Worm (Caenorhabditis elegans) whole organism, L4 larva: ENCODE data around the gene sdz-8.
A peak's percentile ranks its signal among the peaks of the same experiment; 100 is the strongest.

Source experiments
- F49E8.2 ChIP-seq: sonication (generic microtip); optimal IDR thresholded peaks from 2 replicates; lab custom pipeline; 2016; ENCODE audit warnings: missing compliant biosample characterization, mild to moderate bottlenecking, missing genetic modification characterization, borderline replicate concordance
- T20F7.1 ChIP-seq: fragments of 200-800 bp; sonication (Bioruptor generic); optimal IDR thresholded peaks from 2 replicates; lab custom pipeline; 2018; ENCODE audit warnings: mild to moderate bottlenecking, missing genetic modification characterization, missing compliant biosample characterization
- T26A8.4 ChIP-seq: fragments of 200-800 bp; sonication (Bioruptor generic); IDR thresholded peaks from 2 replicates; pipeline ENCODE4 v1.3.6; 2022; ENCODE audit warnings: missing genetic modification characterization, missing compliant biosample characterization
- Y48G9A.11 ChIP-seq: fragments of 200-800 bp; sonication (Bioruptor generic); IDR thresholded peaks from 2 replicates; pipeline ENCODE4 v1.3.6; 2022; ENCODE audit warnings: missing genetic modification reagents, missing genetic modification characterization, missing compliant biosample characterization
- Y75B8A.6 ChIP-seq: fragments of 200-800 bp; sonication (Bioruptor generic); IDR thresholded peaks from 2 replicates; pipeline ENCODE4 v1.3.6; 2022; ENCODE audit warnings: missing genetic modification reagents, missing genetic modification characterization, missing compliant biosample characterization
- ZK337.2 ChIP-seq: fragments of 200-800 bp; sonication (Bioruptor generic); IDR thresholded peaks from 2 replicates; pipeline ENCODE4 v1.3.6; 2022; ENCODE audit warnings: missing genetic modification reagents, missing genetic modification characterization, missing compliant biosample characterization
- ZK546.5 ChIP-seq, 2 experiments: sonication (generic microtip); optimal IDR thresholded peaks; 2 replicates each; lab custom pipeline; 2017; ENCODE audit warnings: missing biosample characterization in 2 of 2, missing genetic modification characterization in 2 of 2
- ama-1 ChIP-seq: fragments of 150-350 bp; optimal IDR thresholded peaks from 2 replicates; lab custom pipeline; 2014; ENCODE audit warnings: inconsistent platforms, mixed read lengths
- arid-1 ChIP-seq: fragments of 200-800 bp; sonication (Bioruptor generic); conservative IDR thresholded peaks from 2 replicates; pipeline ENCODE4 v1.3.6; 2022; ENCODE audit warnings: missing genetic modification reagents, missing genetic modification characterization, missing compliant biosample characterization
- ceh-32 ChIP-seq: sonication (generic microtip); optimal IDR thresholded peaks from 2 replicates; lab custom pipeline; 2016; ENCODE audit warnings: mild to moderate bottlenecking, missing genetic modification characterization, missing compliant biosample characterization; ENCODE audit not compliant: poor library complexity
- ceh-62 ChIP-seq: sonication (generic microtip); optimal IDR thresholded peaks from 2 replicates; lab custom pipeline; 2017; ENCODE audit warnings: missing biosample characterization, missing genetic modification characterization
- cey-2 ChIP-seq: sonication (generic microtip); optimal IDR thresholded peaks from 3 replicates; lab custom pipeline; 2017; ENCODE audit warnings: missing genetic modification characterization, mild to moderate bottlenecking, missing compliant biosample characterization, antibody characterized with exemption, borderline replicate concordance; ENCODE audit not compliant: insufficient read depth
- ctbp-1 ChIP-seq: fragments of 200-800 bp; sonication (Bioruptor generic); IDR thresholded peaks from 2 replicates; pipeline ENCODE4 v1.3.6; 2022; ENCODE audit warnings: missing genetic modification reagents, missing genetic modification characterization, missing compliant biosample characterization
- daf-12 ChIP-seq: fragments of 150-350 bp; optimal IDR thresholded peaks from 2 replicates; lab custom pipeline; 2014; ENCODE audit warnings: missing biosample characterization, missing genetic modification reagents, missing genetic modification characterization
- daf-16 ChIP-seq, 3 experiments: sonication (generic microtip); optimal IDR thresholded peaks; 2 replicates each; lab custom pipeline; 2016 to 2017; ENCODE audit warnings: missing genetic modification characterization in 3 of 3, missing genetic modification reagents in 3 of 3, mild to moderate bottlenecking in 2 of 3, missing compliant biosample characterization in 2 of 3, missing biosample characterization in 1 of 3, moderate library complexity in 1 of 3
- daf-19 ChIP-seq: fragments of 200-800 bp; sonication (Bioruptor generic); conservative IDR thresholded peaks from 2 replicates; pipeline ENCODE4 v1.3.6; 2022; ENCODE audit warnings: missing genetic modification characterization, missing compliant biosample characterization
- daf-8 ChIP-seq: fragments of 200-800 bp; sonication (Bioruptor generic); IDR thresholded peaks from 2 replicates; pipeline ENCODE4 v1.3.6; 2022; ENCODE audit warnings: missing genetic modification characterization, missing compliant biosample characterization
- dmd-6 ChIP-seq: fragments of 200-800 bp; sonication (Bioruptor generic); IDR thresholded peaks from 2 replicates; pipeline ENCODE4 v1.3.6; 2022; ENCODE audit warnings: missing genetic modification reagents, missing genetic modification characterization, missing compliant biosample characterization
- dmd-9 ChIP-seq: fragments of 200-800 bp; sonication (Bioruptor generic); IDR thresholded peaks from 2 replicates; pipeline ENCODE4 v1.3.6; 2022; ENCODE audit warnings: missing genetic modification reagents, missing genetic modification characterization, missing compliant biosample characterization
- egl-27 ChIP-seq: sonication (generic microtip); optimal IDR thresholded peaks from 3 replicates; lab custom pipeline; 2017; ENCODE audit warnings: missing biosample characterization, missing genetic modification reagents, missing genetic modification characterization
- fos-1 ChIP-seq: fragments of 150-350 bp; optimal IDR thresholded peaks from 2 replicates; lab custom pipeline; 2014; ENCODE audit warnings: missing biosample characterization, missing genetic modification characterization
- hlh-11 ChIP-seq: fragments of 200-800 bp; sonication (Bioruptor generic); optimal IDR thresholded peaks from 2 replicates; lab custom pipeline; 2018; ENCODE audit warnings: mild to moderate bottlenecking, missing genetic modification characterization, missing compliant biosample characterization
- hlh-30 ChIP-seq: sonication (generic microtip); optimal IDR thresholded peaks from 2 replicates; lab custom pipeline; 2017; ENCODE audit warnings: antibody characterized with exemption, mild to moderate bottlenecking, missing genetic modification characterization, missing compliant biosample characterization; ENCODE audit not compliant: insufficient read depth
- hmg-1.1 ChIP-seq: fragments of 200-800 bp; sonication (Bioruptor generic); IDR thresholded peaks from 2 replicates; pipeline ENCODE4 v1.3.6; 2022; ENCODE audit warnings: missing genetic modification reagents, missing genetic modification characterization, missing compliant biosample characterization
- lin-1 ChIP-seq: fragments of 200-800 bp; sonication (Bioruptor generic); IDR thresholded peaks from 2 replicates; pipeline ENCODE4 v1.3.6; 2022; ENCODE audit warnings: missing genetic modification reagents, missing genetic modification characterization, missing compliant biosample characterization
- lin-15B ChIP-seq: fragments of 150-350 bp; sonication (generic microtip); optimal IDR thresholded peaks from 3 replicates; lab custom pipeline; 2014; ENCODE audit warnings: missing biosample characterization, missing genetic modification characterization
- lsy-2 ChIP-seq, 2 experiments: fragments of 150-350 bp in 1 of 2; sonication (generic microtip) in 1 of 2; optimal IDR thresholded peaks; 2 replicates each; lab custom pipeline; 2014 to 2017; ENCODE audit warnings: missing biosample characterization in 2 of 2, missing genetic modification characterization in 2 of 2
- mdl-1 ChIP-seq, 2 experiments: fragments of 150-350 bp in 1 of 2; sonication (generic microtip) in 1 of 2; optimal IDR thresholded peaks; 2 replicates each; lab custom pipeline; 2014 to 2017; ENCODE audit warnings: missing biosample characterization in 2 of 2, missing genetic modification characterization in 2 of 2
- mdt-29 ChIP-seq: fragments of 200-800 bp; sonication (Bioruptor generic); IDR thresholded peaks from 2 replicates; pipeline ENCODE4 v1.3.6; 2022; ENCODE audit warnings: missing genetic modification reagents, missing genetic modification characterization, missing compliant biosample characterization
- mep-1 ChIP-seq: fragments of 150-350 bp; sonication (generic microtip); optimal IDR thresholded peaks from 3 replicates; lab custom pipeline; 2014; ENCODE audit warnings: missing biosample characterization, missing genetic modification characterization
- mxl-2 ChIP-seq: fragments of 200-800 bp; sonication (Bioruptor generic); conservative IDR thresholded peaks from 2 replicates; pipeline ENCODE4 v1.3.6; 2022; ENCODE audit warnings: missing genetic modification reagents, missing genetic modification characterization, missing compliant biosample characterization
- nhr-25 ChIP-seq: sonication (generic microtip); optimal IDR thresholded peaks from 2 replicates; lab custom pipeline; 2017; ENCODE audit warnings: missing genetic modification characterization, mild to moderate bottlenecking, missing compliant biosample characterization, antibody characterized with exemption, moderate library complexity, borderline replicate concordance; ENCODE audit not compliant: insufficient read depth
- nhr-41 ChIP-seq: fragments of 200-800 bp; sonication (Bioruptor generic); IDR thresholded peaks from 2 replicates; pipeline ENCODE4 v1.3.6; 2022; ENCODE audit warnings: missing genetic modification reagents, missing genetic modification characterization, missing compliant biosample characterization
- nhr-48 ChIP-seq: sonication (generic microtip); optimal IDR thresholded peaks from 2 replicates; lab custom pipeline; 2016; ENCODE audit warnings: mild to moderate bottlenecking, missing genetic modification characterization, missing compliant biosample characterization
- nhr-6 ChIP-seq: fragments of 150-350 bp; optimal IDR thresholded peaks from 2 replicates; lab custom pipeline; 2014; ENCODE audit warnings: missing biosample characterization, missing genetic modification characterization
- php-3 ChIP-seq: fragments of 200-800 bp; sonication (Bioruptor generic); IDR thresholded peaks from 2 replicates; pipeline ENCODE4 v1.3.6; 2022; ENCODE audit warnings: missing genetic modification reagents, missing genetic modification characterization, missing compliant biosample characterization
- pqm-1 ChIP-seq: sonication (generic microtip); optimal IDR thresholded peaks from 2 replicates; lab custom pipeline; 2017; ENCODE audit warnings: missing biosample characterization, missing genetic modification characterization
- rbr-2 ChIP-seq: sonication (generic microtip); optimal IDR thresholded peaks from 2 replicates; lab custom pipeline; 2016; ENCODE audit warnings: missing genotype, missing genetic modification characterization, missing compliant biosample characterization
- set-16 ChIP-seq: fragments of 200-800 bp; sonication (Bioruptor generic); IDR thresholded peaks from 2 replicates; pipeline ENCODE4 v1.3.6; 2022; ENCODE audit warnings: missing genetic modification reagents, missing genetic modification characterization, missing compliant biosample characterization
- snpc-1.2 ChIP-seq: fragments of 200-800 bp; sonication (Bioruptor generic); IDR thresholded peaks from 2 replicates; pipeline ENCODE4 v1.3.6; 2022; ENCODE audit warnings: missing genetic modification reagents, missing genetic modification characterization, missing compliant biosample characterization
- snpc-4 ChIP-seq: fragments of 150-350 bp; optimal IDR thresholded peaks from 2 replicates; lab custom pipeline; 2014; ENCODE audit warnings: missing biosample characterization, missing genetic modification characterization
- spr-1 ChIP-seq: sonication (generic microtip); optimal IDR thresholded peaks from 2 replicates; lab custom pipeline; 2016; ENCODE audit warnings: mild to moderate bottlenecking, missing genetic modification characterization, missing compliant biosample characterization
- spr-3 ChIP-seq: fragments of 200-800 bp; sonication (Bioruptor generic); optimal IDR thresholded peaks from 2 replicates; lab custom pipeline; 2018; ENCODE audit warnings: mild to moderate bottlenecking, missing genetic modification characterization, missing compliant biosample characterization
- unc-62 ChIP-seq, 3 experiments: fragments of 150-350 bp in 1 of 3; sonication (generic microtip); optimal IDR thresholded peaks in 2 of 3; peaks in 1 of 3; 1 replicate in 1 of 3; 2 replicates in 2 of 3; lab custom pipeline; 2014 to 2017; ENCODE audit warnings: missing biosample characterization in 3 of 3, missing genetic modification characterization in 3 of 3, missing genetic modification reagents in 3 of 3, missing genotype in 1 of 3
- vab-7 ChIP-seq: fragments of 200-800 bp; sonication (Bioruptor generic); IDR thresholded peaks from 2 replicates; pipeline ENCODE4 v1.3.6; 2022; ENCODE audit warnings: missing genetic modification reagents, missing genetic modification characterization, missing compliant biosample characterization
- zfp-3 ChIP-seq: fragments of 200-800 bp; sonication (Bioruptor generic); conservative IDR thresholded peaks from 2 replicates; pipeline ENCODE4 v1.3.6; 2022; ENCODE audit warnings: missing genetic modification reagents, missing genetic modification characterization, missing compliant biosample characterization
- zip-2 ChIP-seq: fragments of 150-350 bp; optimal IDR thresholded peaks from 2 replicates; lab custom pipeline; 2014; ENCODE audit warnings: missing biosample characterization, missing genetic modification characterization

The sdz-8 gene

ce11 chrV:11535504-11536062, 19.6 kb upstream of the sdz-8 start (continued):
- TF ChIP-seq F49E8.2 = no peak
- TF ChIP-seq T20F7.1 (GFP tag; lab: Kevin White, UChicago) = no peak
- no peak for TF ChIP-seq daf-12 (tag; lab: Kevin White, UChicago)
- no peak for TF ChIP-seq hmg-1.1 (GFP tag; lab: Robert Waterston, UW)
- peak; percentile 78 for TF ChIP-seq dmd-6 (GFP tag; lab: Robert Waterston, UW)
- TF ChIP-seq lin-1 (GFP tag; lab: Robert Waterston, UW) = 0 out of 2 replicates have a peak, but pooled peaks have one; percentile 18
- peak; percentile 12 for TF ChIP-seq mep-1 (tag; lab: Kevin White, UChicago)
- TF ChIP-seq mdl-1 (tag; optimal IDR thresholded peaks at IDR 0.05; lab: Kevin White, UChicago) = peak in 1 of 2 experiments; percentile 15
- TF ChIP-seq unc-62 (GFP tag; optimal IDR thresholded peaks at IDR 0.05 in 1 of 2; lab: Kevin White, UChicago) = peak in 1 of 2 experiments; percentile 36
- no peak for TF ChIP-seq unc-62 (tag; optimal IDR thresholded peaks at IDR 0.05; lab: Kevin White, UChicago)
- no peak for TF ChIP-seq php-3 (GFP tag; lab: Robert Waterston, UW)
- TF ChIP-seq mxl-2 = no peak
- TF ChIP-seq spr-1 (tag; lab: Kevin White, UChicago) = no peak
- TF ChIP-seq ZK546.5 (tag; optimal IDR thresholded peaks at IDR 0.05; lab: Kevin White, UChicago) = no peak
- no peak for TF ChIP-seq nhr-6 (tag; lab: Kevin White, UChicago)
- TF ChIP-seq ama-1 (lab: Kevin White, UChicago) = peak; percentile 35
- TF ChIP-seq zip-2 (tag; lab: Kevin White, UChicago) = no peak
- TF ChIP-seq vab-7 = no peak
- TF ChIP-seq spr-3 (GFP tag; lab: Kevin White, UChicago) = no peak
- TF ChIP-seq daf-19 (GFP tag; lab: Robert Waterston, UW) = no peak
- TF ChIP-seq daf-16 (GFP tag; optimal IDR thresholded peaks at IDR 0.05; lab: Kevin White, UChicago) = no peak
- peak; percentile 42 for TF ChIP-seq daf-16 (tag; optimal IDR thresholded peaks at IDR 0.05; lab: Kevin White, UChicago)
- TF ChIP-seq zfp-3 (GFP tag; lab: Robert Waterston, UW) = no peak
- TF ChIP-seq nhr-41 = no peak
- no peak for TF ChIP-seq snpc-1.2
- TF ChIP-seq set-16 (GFP tag; lab: Robert Waterston, UW) = no peak
- no peak for TF ChIP-seq arid-1 (GFP tag; lab: Robert Waterston, UW)
- peak; percentile 27 for TF ChIP-seq hlh-30
- TF ChIP-seq ZK337.2 (GFP tag; lab: Robert Waterston, UW) = no peak
- TF ChIP-seq pqm-1 (tag; lab: Kevin White, UChicago) = peak; percentile 82
- TF ChIP-seq lsy-2 (tag; optimal IDR thresholded peaks at IDR 0.05; lab: Kevin White, UChicago) = peak in 1 of 2 experiments; percentile 3
- TF ChIP-seq rbr-2 = no peak
- TF ChIP-seq egl-27 (tag; lab: Kevin White, UChicago) = no peak
- no peak for TF ChIP-seq mdt-29 (GFP tag; lab: Robert Waterston, UW)
- TF ChIP-seq hlh-11 (tag; lab: Kevin White, UChicago) = peak; percentile 85
- no peak for TF ChIP-seq T26A8.4 (GFP tag; lab: Robert Waterston, UW)
- no peak for TF ChIP-seq ceh-62 (tag; lab: Kevin White, UChicago)
- TF ChIP-seq cey-2 = no peak
- TF ChIP-seq ceh-32 (tag; lab: Kevin White, UChicago) = no peak
- no peak for TF ChIP-seq snpc-4 (tag; lab: Kevin White, UChicago)
- no peak for TF ChIP-seq dmd-9 (GFP tag; lab: Robert Waterston, UW)
- no peak for TF ChIP-seq ctbp-1 (GFP tag; lab: Robert Waterston, UW)
- TF ChIP-seq nhr-25 = no peak
- no peak for TF ChIP-seq nhr-48 (tag; lab: Kevin White, UChicago)
- no peak for TF ChIP-seq lin-15B (tag; lab: Kevin White, UChicago)
- no peak for TF ChIP-seq Y48G9A.11 (GFP tag; lab: Robert Waterston, UW)
- no peak for TF ChIP-seq Y75B8A.6 (GFP tag; lab: Robert Waterston, UW)
- no peak for TF ChIP-seq fos-1
- TF ChIP-seq daf-8 = no peak
